Worm (Caenorhabditis elegans) whole organism, L4 larva: ENCODE results near the gene bcmo-1.

Experiments
- aly-2 ChIP-seq: sonication (generic microtip); optimal IDR thresholded peaks from 2 replicates; lab custom pipeline; 2018; ENCODE audit warnings: missing biosample characterization, missing genetic modification characterization
- ama-1 ChIP-seq: fragments of 150-350 bp; optimal IDR thresholded peaks from 2 replicates; lab custom pipeline; 2014; ENCODE audit warnings: inconsistent platforms, mixed read lengths
- fkh-10 ChIP-seq: fragments of 150-350 bp; optimal IDR thresholded peaks from 2 replicates; lab custom pipeline; 2014; ENCODE audit warnings: missing biosample characterization, missing genetic modification reagents, missing genetic modification characterization
- fos-1 ChIP-seq: fragments of 150-350 bp; optimal IDR thresholded peaks from 2 replicates; lab custom pipeline; 2014; ENCODE audit warnings: missing biosample characterization, missing genetic modification characterization
- lin-13 ChIP-seq: fragments of 150-350 bp; optimal IDR thresholded peaks from 2 replicates; lab custom pipeline; 2014; ENCODE audit warnings: missing biosample characterization, missing genetic modification reagents, missing genetic modification characterization
- lin-15B ChIP-seq: fragments of 150-350 bp; sonication (generic microtip); optimal IDR thresholded peaks from 3 replicates; lab custom pipeline; 2014; ENCODE audit warnings: missing biosample characterization, missing genetic modification characterization
- mxl-3 ChIP-seq: fragments of 200-800 bp; sonication (Bioruptor generic); optimal IDR thresholded peaks from 2 replicates; lab custom pipeline; 2018; ENCODE audit warnings: mild to moderate bottlenecking, missing genetic modification characterization, missing compliant biosample characterization
- nhr-237 ChIP-seq: sonication (generic microtip); optimal IDR thresholded peaks from 2 replicates; lab custom pipeline; 2017; ENCODE audit warnings: missing biosample characterization, missing genetic modification characterization
- nhr-77 ChIP-seq: fragments of 150-350 bp; optimal IDR thresholded peaks from 2 replicates; lab custom pipeline; 2014; ENCODE audit warnings: missing biosample characterization, missing genetic modification characterization
- snpc-4 ChIP-seq: fragments of 150-350 bp; optimal IDR thresholded peaks from 2 replicates; lab custom pipeline; 2014; ENCODE audit warnings: missing biosample characterization, missing genetic modification characterization

DNA sequence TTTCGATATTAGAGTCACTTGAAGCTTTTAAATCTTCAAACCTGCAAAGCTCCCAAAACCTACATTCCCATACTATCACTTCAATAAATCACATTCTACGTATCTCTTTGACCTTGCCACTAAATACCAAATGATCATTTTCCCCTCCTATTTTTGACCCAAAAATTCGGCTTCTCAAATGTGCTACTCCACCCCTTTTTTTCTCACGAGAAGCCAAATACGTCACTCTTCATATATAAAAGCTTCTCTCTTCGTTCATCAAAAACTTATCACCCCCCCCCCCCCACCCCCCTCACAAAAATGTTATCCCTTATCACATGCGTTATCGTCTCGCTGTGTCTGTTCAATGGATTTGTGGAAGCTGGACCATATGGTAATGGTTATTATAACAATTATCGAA is 3.7 kb upstream of the bcmo-1 start, which contains the start of gene Y46G5A.38:
- no peak for TF ChIP-seq fos-1
- TF ChIP-seq lin-15B (tag; lab: Kevin White, UChicago), result no peak
- TF ChIP-seq lin-13, result no peak
- TF ChIP-seq nhr-77, result no peak
- no peak for TF ChIP-seq nhr-237 (tag; lab: Kevin White, UChicago)
- TF ChIP-seq ama-1, result no peak
- no peak for TF ChIP-seq snpc-4
- TF ChIP-seq fkh-10 (GFP tag; lab: Kevin White, UChicago), result no peak
- TF ChIP-seq aly-2 (tag; lab: Kevin White, UChicago), result no peak
- no peak for TF ChIP-seq mxl-3 (GFP tag; lab: Kevin White, UChicago)
